Fruit fly (Drosophila melanogaster) whole organism, embryonic: ENCODE measurements around the gene CG11771.

Experiments
- Bgb ChIP-seq: fragments of 200-800 bp; sonication (Bioruptor generic); IDR thresholded peaks from 2 replicates; pipeline ENCODE4 v1.3.6; 2022; ENCODE audit warnings: missing biosample characterization, missing genetic modification characterization; ENCODE audit not compliant: partially characterized antibody
- CG1024 ChIP-seq: fragments of 200-800 bp; sonication (Bioruptor generic); IDR thresholded peaks from 2 replicates; pipeline ENCODE4 v1.3.6; 2022; ENCODE audit warnings: missing biosample characterization, missing genetic modification characterization
- CG10321 ChIP-seq: fragments of 200-800 bp; sonication (Bioruptor generic); IDR thresholded peaks from 2 replicates; pipeline ENCODE4 v1.3.6; 2022; ENCODE audit warnings: missing biosample characterization, missing genetic modification characterization
- CG11504 ChIP-seq: fragments of 200-800 bp; sonication (Bioruptor generic); optimal IDR thresholded peaks from 3 replicates; lab custom pipeline; 2019; ENCODE audit warnings: missing biosample characterization, mild to moderate bottlenecking, missing genetic modification characterization, moderate library complexity
- CG11696 ChIP-seq: fragments of 200-800 bp; sonication (Bioruptor generic); IDR thresholded peaks from 2 replicates; pipeline ENCODE4 v1.3.6; 2022; ENCODE audit warnings: missing biosample characterization, missing genetic modification characterization
- CG15011 ChIP-seq: fragments of 200-800 bp; sonication (Bioruptor generic); optimal IDR thresholded peaks from 3 replicates; lab custom pipeline; 2018; ENCODE audit warnings: missing biosample characterization, mild to moderate bottlenecking, missing genetic modification characterization
- CG1529 ChIP-seq: fragments of 200-800 bp; sonication (Bioruptor generic); optimal IDR thresholded peaks from 3 replicates; lab custom pipeline; 2018; ENCODE audit warnings: missing biosample characterization, missing genetic modification characterization
- CG17385 ChIP-seq: fragments of 200-800 bp; sonication (Bioruptor generic); optimal IDR thresholded peaks from 3 replicates; lab custom pipeline; 2018; ENCODE audit warnings: missing biosample characterization, mild to moderate bottlenecking, missing genetic modification characterization
- CG17829 ChIP-seq: fragments of 200-800 bp; optimal IDR thresholded peaks from 2 replicates; lab custom pipeline; 2019; ENCODE audit warnings: missing biosample characterization, mild to moderate bottlenecking, missing genetic modification characterization, moderate library complexity
- CG30431 ChIP-seq: fragments of 200-800 bp; sonication (Bioruptor generic); optimal IDR thresholded peaks from 2 replicates; lab custom pipeline; 2017; ENCODE audit warnings: missing biosample characterization, missing genetic modification characterization
- CG3065 ChIP-seq: fragments of 200-800 bp; sonication (Bioruptor generic); optimal IDR thresholded peaks from 2 replicates; lab custom pipeline; 2016; ENCODE audit warnings: missing biosample characterization, missing genetic modification characterization
- CG31224 ChIP-seq: fragments of 200-800 bp; sonication (Bioruptor generic); IDR thresholded peaks from 2 replicates; pipeline ENCODE4 v1.3.6; 2022; ENCODE audit warnings: missing biosample characterization, missing genetic modification characterization
- CG4404 ChIP-seq: fragments of 200-800 bp; sonication (Bioruptor generic); IDR thresholded peaks from 2 replicates; pipeline ENCODE4 v1.3.6; 2022; ENCODE audit warnings: missing biosample characterization, missing genetic modification characterization
- CG4820 ChIP-seq: fragments of 200-800 bp; sonication (Bioruptor generic); optimal IDR thresholded peaks from 3 replicates; lab custom pipeline; 2016; ENCODE audit warnings: missing biosample characterization, missing genetic modification characterization
- CG6854 ChIP-seq: fragments of 200-800 bp; sonication (Bioruptor generic); optimal IDR thresholded peaks from 3 replicates; lab custom pipeline; 2017; ENCODE audit warnings: missing biosample characterization, mild to moderate bottlenecking, missing genetic modification characterization
- CG7963 ChIP-seq: fragments of 200-800 bp; sonication (Bioruptor generic); IDR thresholded peaks from 3 replicates; pipeline ENCODE4 v1.3.6; 2022; ENCODE audit warnings: missing biosample characterization, missing genetic modification characterization; ENCODE audit not compliant: partially characterized antibody
- CG8765 ChIP-seq: fragments of 200-800 bp; sonication (Bioruptor generic); IDR thresholded peaks from 2 replicates; pipeline ENCODE4 v1.3.6; 2022; ENCODE audit warnings: missing biosample characterization, missing genetic modification characterization
- CG9727 ChIP-seq: fragments of 200-800 bp; sonication (Bioruptor generic); optimal IDR thresholded peaks from 3 replicates; lab custom pipeline; 2017; ENCODE audit warnings: missing biosample characterization, mild to moderate bottlenecking, missing genetic modification characterization
- CG9876 ChIP-seq: fragments of 200-800 bp; sonication (Bioruptor generic); optimal IDR thresholded peaks from 2 replicates; lab custom pipeline; 2016; ENCODE audit warnings: missing biosample characterization, missing genetic modification characterization
- CrebB ChIP-seq: fragments of 200-800 bp; sonication (Bioruptor generic); optimal IDR thresholded peaks from 3 replicates; lab custom pipeline; 2018; ENCODE audit warnings: missing biosample characterization, mild to moderate bottlenecking, missing genetic modification characterization
- D19B ChIP-seq: fragments of 200-800 bp; sonication (Bioruptor generic); optimal IDR thresholded peaks from 2 replicates; lab custom pipeline; 2017; ENCODE audit warnings: missing biosample characterization, mild to moderate bottlenecking, missing genetic modification characterization
- Doc3 ChIP-seq: fragments of 200-800 bp; sonication (Bioruptor generic); IDR thresholded peaks from 3 replicates; pipeline ENCODE4 v1.3.6; 2022; ENCODE audit warnings: missing biosample characterization, missing genetic modification characterization; ENCODE audit not compliant: partially characterized antibody
- Dp ChIP-seq: fragments of 200-800 bp; sonication (Bioruptor generic); optimal IDR thresholded peaks from 2 replicates; lab custom pipeline; 2018; ENCODE audit warnings: missing biosample characterization, mild to moderate bottlenecking, missing genetic modification characterization, moderate library complexity
- Elba2 ChIP-seq: fragments of 200-800 bp; sonication (Bioruptor generic); optimal IDR thresholded peaks from 3 replicates; lab custom pipeline; 2016; ENCODE audit warnings: missing biosample characterization, missing genetic modification characterization
- HmgD ChIP-seq: fragments of 200-800 bp; sonication (Bioruptor generic); optimal IDR thresholded peaks from 3 replicates; lab custom pipeline; 2016; ENCODE audit warnings: missing biosample characterization, missing genetic modification characterization
- HmgZ ChIP-seq: fragments of 200-800 bp; sonication (Bioruptor generic); optimal IDR thresholded peaks from 2 replicates; lab custom pipeline; 2018; ENCODE audit warnings: missing biosample characterization, mild to moderate bottlenecking, missing genetic modification characterization
- Myb ChIP-seq: fragments of 200-800 bp; sonication (Bioruptor generic); optimal IDR thresholded peaks from 2 replicates; lab custom pipeline; 2016; ENCODE audit warnings: missing biosample characterization, missing genetic modification characterization
- Poxn ChIP-seq: fragments of 200-800 bp; sonication (Bioruptor generic); IDR thresholded peaks from 2 replicates; pipeline ENCODE4 v1.3.6; 2022; ENCODE audit warnings: missing biosample characterization, missing genetic modification characterization
- Sox100B ChIP-seq: fragments of 200-800 bp; sonication (Bioruptor generic); optimal IDR thresholded peaks from 3 replicates; lab custom pipeline; 2018; ENCODE audit warnings: missing biosample characterization, mild to moderate bottlenecking, missing genetic modification characterization
- Spps ChIP-seq: fragments of 200-800 bp; sonication (Bioruptor generic); optimal IDR thresholded peaks from 2 replicates; lab custom pipeline; 2018; ENCODE audit warnings: missing biosample characterization, mild to moderate bottlenecking, missing genetic modification characterization
- al ChIP-seq: fragments of 200-800 bp; sonication (Bioruptor generic); IDR thresholded peaks from 2 replicates; pipeline ENCODE4 v1.3.6; 2022; ENCODE audit warnings: missing biosample characterization, missing genetic modification characterization
- chinmo ChIP-seq: fragments of 200-800 bp; sonication (Bioruptor generic); IDR thresholded peaks from 4 replicates; pipeline ENCODE4 v1.3.6; 2022; ENCODE audit warnings: missing biosample characterization, missing genetic modification characterization; ENCODE audit not compliant: partially characterized antibody
- dan ChIP-seq: fragments of 200-800 bp; sonication (Bioruptor generic); IDR thresholded peaks from 2 replicates; pipeline ENCODE4 v1.3.6; 2022; ENCODE audit warnings: missing biosample characterization, missing genetic modification characterization
- exex ChIP-seq: fragments of 200-800 bp; sonication (Bioruptor generic); optimal IDR thresholded peaks from 4 replicates; lab custom pipeline; 2018; ENCODE audit warnings: missing biosample characterization, mild to moderate bottlenecking, missing genetic modification characterization, moderate library complexity
- fd96Cb ChIP-seq: fragments of 200-800 bp; sonication (Bioruptor generic); optimal IDR thresholded peaks from 2 replicates; lab custom pipeline; 2018; ENCODE audit warnings: missing biosample characterization, mild to moderate bottlenecking, missing genetic modification characterization, moderate library complexity
- grn ChIP-seq: fragments of 200-800 bp; sonication (Bioruptor generic); optimal IDR thresholded peaks from 3 replicates; lab custom pipeline; 2017; ENCODE audit warnings: missing biosample characterization, missing genetic modification characterization
- h ChIP-seq: fragments of >200 bp; optimal IDR thresholded peaks from 2 replicates; lab custom pipeline; 2017
- luna ChIP-seq: fragments of 200-800 bp; sonication (Bioruptor generic); optimal IDR thresholded peaks from 2 replicates; lab custom pipeline; 2016; ENCODE audit warnings: missing biosample characterization, missing genetic modification characterization
- mirr ChIP-seq: fragments of 200-800 bp; sonication (Bioruptor generic); optimal IDR thresholded peaks from 3 replicates; lab custom pipeline; 2018; ENCODE audit warnings: missing biosample characterization, mild to moderate bottlenecking, missing genetic modification characterization
- mld ChIP-seq: fragments of 200-800 bp; sonication (Bioruptor generic); IDR thresholded peaks from 3 replicates; pipeline ENCODE4 v1.3.6; 2022; ENCODE audit warnings: missing biosample characterization, missing genetic modification characterization; ENCODE audit not compliant: partially characterized antibody
- salm ChIP-seq: fragments of 200-800 bp; sonication (Bioruptor generic); optimal IDR thresholded peaks from 2 replicates; lab custom pipeline; 2018; ENCODE audit warnings: missing biosample characterization, mild to moderate bottlenecking, missing genetic modification characterization
- sc ChIP-seq, 3 experiments: fragments of >200 bp in 2 of 3; fragments of 200-800 bp in 1 of 3; sonication (Bioruptor generic) in 1 of 3; optimal IDR thresholded peaks; 2 replicates in 2 of 3; 3 replicates in 1 of 3; lab custom pipeline; 2017; ENCODE audit warnings: mild to moderate bottlenecking in 1 of 3, missing biosample characterization in 1 of 3, missing genetic modification characterization in 1 of 3, missing genetic modification reagents in 1 of 3
- seq ChIP-seq: fragments of 200-800 bp; sonication (Bioruptor generic); IDR thresholded peaks from 2 replicates; pipeline ENCODE4 v1.3.6; 2022; ENCODE audit warnings: missing biosample characterization, missing genetic modification characterization
- shn ChIP-seq: fragments of 200-800 bp; sonication (Bioruptor generic); optimal IDR thresholded peaks from 3 replicates; lab custom pipeline; 2016; ENCODE audit warnings: missing biosample characterization, missing genetic modification characterization
- stwl ChIP-seq: fragments of 200-800 bp; sonication (Bioruptor generic); optimal IDR thresholded peaks from 3 replicates; lab custom pipeline; 2018; ENCODE audit warnings: missing biosample characterization, mild to moderate bottlenecking, missing genetic modification characterization, moderate library complexity
- tx ChIP-seq: fragments of 200-800 bp; sonication (Bioruptor generic); optimal IDR thresholded peaks from 2 replicates; lab custom pipeline; 2016; ENCODE audit warnings: missing biosample characterization, missing genetic modification characterization
- usp ChIP-seq: fragments of >200 bp; optimal IDR thresholded peaks from 2 replicates; lab custom pipeline; 2017; ENCODE audit warnings: missing biosample characterization, missing genetic modification characterization
- wor ChIP-seq: fragments of 200-800 bp; sonication (Bioruptor generic); IDR thresholded peaks from 2 replicates; pipeline ENCODE4 v1.3.6; 2022; ENCODE audit warnings: missing biosample characterization, missing genetic modification characterization
- z ChIP-seq: fragments of 200-800 bp; sonication (Bioruptor generic); IDR thresholded peaks from 3 replicates; pipeline ENCODE4 v1.3.6; 2022; ENCODE audit warnings: missing biosample characterization, missing genetic modification characterization

The CG11771 gene

DNA sequence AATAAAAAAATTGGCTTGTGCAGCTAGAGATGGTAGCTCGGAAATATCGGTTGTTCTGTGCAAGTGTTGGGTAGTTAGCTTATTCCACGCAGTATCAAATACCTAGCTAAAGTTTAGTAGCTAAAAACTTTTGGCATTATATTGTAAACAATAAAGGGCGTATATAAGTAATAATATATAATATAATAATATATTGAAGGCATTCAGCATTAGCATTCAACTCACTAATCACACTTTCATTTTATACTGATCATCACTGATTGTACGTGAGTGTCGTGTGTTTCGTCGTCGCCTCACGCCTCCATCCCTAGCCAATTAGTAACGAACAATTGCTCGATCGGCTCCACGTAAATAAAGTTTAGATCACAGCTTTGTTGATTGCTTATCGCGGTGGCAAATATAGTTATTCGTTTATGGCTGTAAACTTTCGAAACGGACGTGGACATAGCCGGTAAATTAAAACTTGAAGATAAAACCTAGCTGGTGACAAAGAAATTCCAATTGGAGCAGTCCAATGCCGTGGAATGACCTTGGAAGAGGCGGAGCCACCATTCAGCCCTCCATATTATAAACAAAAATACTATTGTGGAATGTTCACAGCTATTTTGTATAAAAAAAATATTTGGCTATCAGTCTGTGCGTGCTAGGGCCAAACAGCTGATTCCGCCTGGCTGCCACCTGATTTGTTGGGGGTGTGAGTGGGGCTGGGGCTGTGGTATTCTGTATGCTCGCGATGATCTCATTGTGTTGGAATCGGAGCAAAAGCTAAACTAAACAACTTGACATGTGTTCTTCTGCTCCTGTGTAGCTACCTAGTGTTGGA is 13.8 kb upstream of the CG11771 start, which contains the start of the genes PIG-S, sud1 and CG11168 (continued):
- TF ChIP-seq chinmo (GFP tag; lab: Robert Waterston, UW): peak; percentile 85; the same call in 2 of the 4 replicates
- TF ChIP-seq CG6854 (GFP tag; lab: Kevin White, UChicago): no peak
- no peak for TF ChIP-seq dan
- no peak for TF ChIP-seq sc (optimal IDR thresholded peaks at IDR 0.05; lab: Kevin White, UChicago)
- no peak for TF ChIP-seq sc (GFP tag; optimal IDR thresholded peaks at IDR 0.05; lab: Kevin White, UChicago)
- TF ChIP-seq tx (GFP tag; lab: Kevin White, UChicago): no peak
- no peak for TF ChIP-seq Sox100B (GFP tag; lab: Kevin White, UChicago)
- peak; percentile 30 for TF ChIP-seq CG4820
- TF ChIP-seq al: peak; percentile 41; the same call in 1 of the 2 replicates
- peak; percentile 32; the same call in 1 of the 2 replicates for TF ChIP-seq CG31224 (GFP tag; lab: Robert Waterston, UW)
- peak; percentile 62; the same call in 1 of the 2 replicates for TF ChIP-seq Poxn (GFP tag; lab: Robert Waterston, UW)
- peak; percentile 21 for TF ChIP-seq CG30431 (GFP tag; lab: Kevin White, UChicago)
- TF ChIP-seq CG3065: no peak
- TF ChIP-seq mirr (GFP tag; lab: Kevin White, UChicago): no peak
- peak; percentile 54; the same call in 1 of the 3 replicates for TF ChIP-seq CG7963
- peak; percentile 62 for TF ChIP-seq CG17829 (tag; lab: Kevin White, UChicago)
- peak; percentile 13 for TF ChIP-seq stwl (tag; lab: Kevin White, UChicago)
- peak; percentile 63 for TF ChIP-seq fd96Cb (tag; lab: Kevin White, UChicago)
- no peak for TF ChIP-seq D19B (GFP tag; lab: Kevin White, UChicago)
- TF ChIP-seq CG9727 (GFP tag; lab: Kevin White, UChicago): peak; percentile 68
- no peak for TF ChIP-seq wor (GFP tag; lab: Robert Waterston, UW)
- TF ChIP-seq CG1024 (GFP tag; lab: Robert Waterston, UW): no peak
- TF ChIP-seq CG10321: no peak
- TF ChIP-seq exex: peak; percentile 54
- TF ChIP-seq z: no peak
- no peak for TF ChIP-seq shn
- peak; percentile 69; the same call in 2 of the 3 replicates for TF ChIP-seq mld (GFP tag; lab: Robert Waterston, UW)
- no peak for TF ChIP-seq CG15011
- no peak for TF ChIP-seq CG8765
- no peak for TF ChIP-seq luna
- TF ChIP-seq seq (GFP tag; lab: Robert Waterston, UW): 0 out of 2 replicates have a peak, but pooled peaks have one; percentile 21
- peak; percentile 17 for TF ChIP-seq salm
- peak; percentile 35 for TF ChIP-seq CG17385 (GFP tag; lab: Kevin White, UChicago)
- TF ChIP-seq grn (GFP tag; lab: Kevin White, UChicago): no peak
- no peak for TF ChIP-seq Myb (GFP tag; lab: Kevin White, UChicago)
- peak; percentile 5 for TF ChIP-seq CG1529 (GFP tag; lab: Kevin White, UChicago)
- peak; percentile 64 for TF ChIP-seq HmgZ
- peak; percentile 96 for TF ChIP-seq Doc3 (GFP tag; lab: Robert Waterston, UW)
- no peak for TF ChIP-seq CG11504
- no peak for TF ChIP-seq h
- TF ChIP-seq HmgD (GFP tag; lab: Kevin White, UChicago): no peak
- TF ChIP-seq CG9876: no peak
- TF ChIP-seq CG4404: peak; percentile 58; the same call in 1 of the 2 replicates
- peak; percentile 87 for TF ChIP-seq Bgb (GFP tag; lab: Robert Waterston, UW)
- TF ChIP-seq usp (GFP tag; lab: Kevin White, UChicago): no peak
- TF ChIP-seq Dp: no peak
- no peak for TF ChIP-seq Spps (tag; lab: Kevin White, UChicago)
- no peak for TF ChIP-seq CrebB (tag; lab: Kevin White, UChicago)
- TF ChIP-seq Elba2 (GFP tag; lab: Kevin White, UChicago): peak; percentile 41
- TF ChIP-seq CG11696: no peak
